Worm (Caenorhabditis elegans) whole organism, late embryonic: Measurements from ENCODE around the gene col-68.

Source experiments
- C08G9.2 ChIP-seq: sonication (generic microtip); optimal IDR thresholded peaks from 2 replicates; lab custom pipeline; 2016; ENCODE audit warnings: mild to moderate bottlenecking, missing genetic modification characterization, moderate library complexity, missing compliant biosample characterization
- C38D4.7 ChIP-seq: fragments of 200-800 bp; sonication (Bioruptor generic); optimal IDR thresholded peaks from 2 replicates; lab custom pipeline; 2018; ENCODE audit warnings: mild to moderate bottlenecking, missing genetic modification characterization, moderate library complexity, missing compliant biosample characterization
- F13H6.1 ChIP-seq: sonication (generic microtip); optimal IDR thresholded peaks from 2 replicates; lab custom pipeline; 2016; ENCODE audit warnings: missing genetic modification characterization, missing compliant biosample characterization
- K02D7.2 ChIP-seq: sonication (generic microtip); optimal IDR thresholded peaks from 2 replicates; lab custom pipeline; 2017; ENCODE audit warnings: mild to moderate bottlenecking, missing genetic modification characterization, missing compliant biosample characterization
- Y22D7AL.16 ChIP-seq: sonication (generic microtip); optimal IDR thresholded peaks from 2 replicates; lab custom pipeline; 2016; ENCODE audit warnings: missing genetic modification characterization, missing compliant biosample characterization
- ceh-14 ChIP-seq: sonication (generic microtip); optimal IDR thresholded peaks from 2 replicates; lab custom pipeline; 2016; ENCODE audit warnings: missing genotype, missing genetic modification characterization, missing compliant biosample characterization
- ceh-2 ChIP-seq: sonication (generic microtip); optimal IDR thresholded peaks from 2 replicates; lab custom pipeline; 2016; ENCODE audit warnings: missing genotype, missing genetic modification characterization, missing compliant biosample characterization
- ceh-31 ChIP-seq: sonication (generic microtip); optimal IDR thresholded peaks from 2 replicates; lab custom pipeline; 2016; ENCODE audit warnings: missing genetic modification characterization, missing compliant biosample characterization
- ceh-34 ChIP-seq: sonication (generic microtip); optimal IDR thresholded peaks from 2 replicates; lab custom pipeline; 2016; ENCODE audit warnings: mild to moderate bottlenecking, missing genetic modification characterization, missing compliant biosample characterization
- ceh-45 ChIP-seq: fragments of 200-800 bp; sonication (Bioruptor generic); IDR thresholded peaks from 2 replicates; pipeline ENCODE4 v1.3.6; 2022; ENCODE audit warnings: missing genetic modification reagents, missing genetic modification characterization, missing compliant biosample characterization
- ceh-48 ChIP-seq: sonication (generic microtip); optimal IDR thresholded peaks from 2 replicates; lab custom pipeline; 2016; ENCODE audit warnings: missing genetic modification characterization, inconsistent platforms, missing compliant biosample characterization
- ceh-6 ChIP-seq: fragments of 200-800 bp; sonication (Bioruptor generic); optimal IDR thresholded peaks from 2 replicates; lab custom pipeline; 2018; ENCODE audit warnings: mild to moderate bottlenecking, missing genetic modification characterization, missing compliant biosample characterization
- ceh-9 ChIP-seq: sonication (generic microtip); optimal IDR thresholded peaks from 2 replicates; lab custom pipeline; 2016; ENCODE audit warnings: mild to moderate bottlenecking, missing genetic modification characterization, inconsistent platforms, missing compliant biosample characterization
- che-1 ChIP-seq: sonication (generic microtip); optimal IDR thresholded peaks from 2 replicates; lab custom pipeline; 2016; ENCODE audit warnings: mild to moderate bottlenecking, missing genetic modification characterization, missing compliant biosample characterization
- elt-4 ChIP-seq: sonication (generic microtip); optimal IDR thresholded peaks from 2 replicates; lab custom pipeline; 2016; ENCODE audit warnings: missing genetic modification characterization, missing compliant biosample characterization
- eyg-1 ChIP-seq: sonication (generic microtip); optimal IDR thresholded peaks from 2 replicates; lab custom pipeline; 2016; ENCODE audit warnings: missing genotype, missing genetic modification characterization, missing compliant biosample characterization
- fkh-10 ChIP-seq: fragments of 150-350 bp; optimal IDR thresholded peaks from 2 replicates; lab custom pipeline; 2014; ENCODE audit warnings: missing biosample characterization, missing genetic modification reagents, missing genetic modification characterization
- hlh-8 ChIP-seq: sonication (generic microtip); optimal IDR thresholded peaks from 2 replicates; lab custom pipeline; 2016; ENCODE audit warnings: missing genotype, missing genetic modification characterization, missing compliant biosample characterization
- lin-11 ChIP-seq: fragments of 200-800 bp; sonication (Bioruptor generic); optimal IDR thresholded peaks from 2 replicates; lab custom pipeline; 2018; ENCODE audit warnings: mild to moderate bottlenecking, missing genetic modification characterization, missing compliant biosample characterization
- mec-3 ChIP-seq: sonication (generic microtip); optimal IDR thresholded peaks from 2 replicates; lab custom pipeline; 2016; ENCODE audit warnings: borderline replicate concordance, missing genetic modification characterization, missing compliant biosample characterization
- nhr-232 ChIP-seq: sonication (generic microtip); optimal IDR thresholded peaks from 2 replicates; lab custom pipeline; 2016; ENCODE audit warnings: missing genetic modification characterization, missing compliant biosample characterization
- npax-4 ChIP-seq: sonication (generic microtip); optimal IDR thresholded peaks from 2 replicates; lab custom pipeline; 2016; ENCODE audit warnings: missing genetic modification characterization, missing compliant biosample characterization
- odd-2 ChIP-seq: sonication (generic microtip); optimal IDR thresholded peaks from 2 replicates; lab custom pipeline; 2017; ENCODE audit warnings: antibody characterized with exemption, mild to moderate bottlenecking, missing genetic modification characterization, missing compliant biosample characterization
- pat-9 ChIP-seq: fragments of 200-800 bp; sonication (Bioruptor generic); optimal IDR thresholded peaks from 2 replicates; lab custom pipeline; 2018; ENCODE audit warnings: mild to moderate bottlenecking, missing genetic modification characterization, moderate library complexity, missing compliant biosample characterization
- pax-1 ChIP-seq: fragments of 150-350 bp; optimal IDR thresholded peaks from 2 replicates; lab custom pipeline; 2014; ENCODE audit warnings: missing biosample characterization, missing genetic modification characterization
- pha-2 ChIP-seq: sonication (generic microtip); optimal IDR thresholded peaks from 2 replicates; lab custom pipeline; 2017; ENCODE audit warnings: mild to moderate bottlenecking, missing genetic modification characterization, missing compliant biosample characterization
- pros-1 ChIP-seq: fragments of 150-350 bp; optimal IDR thresholded peaks from 2 replicates; lab custom pipeline; 2014; ENCODE audit warnings: missing biosample characterization, missing genetic modification reagents, missing genetic modification characterization
- sox-2 ChIP-seq: fragments of 200-800 bp; sonication (Bioruptor generic); IDR thresholded peaks from 2 replicates; pipeline ENCODE4 v1.3.6; 2022; ENCODE audit warnings: missing genetic modification reagents, missing genetic modification characterization, missing compliant biosample characterization
- syd-9 ChIP-seq: sonication (generic microtip); optimal IDR thresholded peaks from 2 replicates; lab custom pipeline; 2016; ENCODE audit warnings: mild to moderate bottlenecking, missing genetic modification characterization, moderate library complexity, missing compliant biosample characterization
- tbx-7 ChIP-seq: sonication (generic microtip); optimal IDR thresholded peaks from 2 replicates; lab custom pipeline; 2016; ENCODE audit warnings: missing genotype, missing genetic modification characterization, missing compliant biosample characterization
- unc-55 ChIP-seq: sonication (generic microtip); optimal IDR thresholded peaks from 2 replicates; lab custom pipeline; 2017; ENCODE audit warnings: missing biosample characterization, missing genetic modification reagents, missing genetic modification characterization
- zip-5 ChIP-seq: sonication (generic microtip); optimal IDR thresholded peaks from 2 replicates; lab custom pipeline; 2016; ENCODE audit warnings: missing genetic modification characterization, missing compliant biosample characterization

col-68 gene

ce11 chrII:128929-129328 lies 24.6 kb downstream of the col-68 start, which contains the start of gene srd-3:
TSS of gene srd-3 (minus strand) at chrII:129029.
- TF ChIP-seq ceh-48 (no peak), C08G9.2 (tag; lab: Kevin White, UChicago) (no peak), ceh-6 (GFP tag; lab: Kevin White, UChicago) (no peak), fkh-10 (GFP tag; lab: Kevin White, UChicago) (no peak), che-1 (tag; lab: Kevin White, UChicago) (no peak)

DNA sequence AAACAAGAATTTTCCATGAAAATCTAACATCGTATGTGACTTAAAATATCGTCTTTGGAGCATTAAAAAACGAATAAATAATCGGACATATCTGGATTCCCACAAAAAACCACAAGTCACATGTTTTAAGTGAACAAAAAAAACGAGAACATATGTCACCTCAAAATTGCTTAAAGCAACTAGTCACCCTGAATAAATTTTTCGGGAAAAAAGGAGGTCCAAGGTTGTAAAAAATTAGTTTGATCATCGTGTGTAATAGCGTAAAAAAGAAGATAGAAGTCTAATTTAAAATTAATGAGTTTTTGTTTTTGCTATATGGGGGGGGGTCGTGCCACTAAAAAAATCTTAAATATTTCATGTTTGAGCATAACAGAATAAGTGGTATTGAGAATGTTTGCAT lies 25.4 kb downstream of the col-68 start:
- TF ChIP-seq sox-2 (GFP tag; lab: Robert Waterston, UW) = no peak
- TF ChIP-seq fkh-10 (GFP tag; lab: Kevin White, UChicago) = no peak
- no peak for TF ChIP-seq eyg-1 (tag; lab: Kevin White, UChicago)
- TF ChIP-seq lin-11 (tag; lab: Kevin White, UChicago) = no peak
- TF ChIP-seq pha-2 (tag; lab: Kevin White, UChicago) = no peak
- TF ChIP-seq ceh-45 = no peak
- TF ChIP-seq unc-55 = no peak
- TF ChIP-seq pax-1 = no peak
- TF ChIP-seq Y22D7AL.16 (tag; lab: Kevin White, UChicago) = no peak
- no peak for TF ChIP-seq K02D7.2

- no peak for TF ChIP-seq ceh-45
- TF ChIP-seq npax-4 (tag; lab: Kevin White, UChicago) = no peak
- TF ChIP-seq hlh-8 = peak; percentile 48
- TF ChIP-seq C08G9.2 (tag; lab: Kevin White, UChicago) = no peak
- TF ChIP-seq ceh-6 (GFP tag; lab: Kevin White, UChicago) = no peak
- no peak for TF ChIP-seq syd-9 (tag; lab: Kevin White, UChicago)
- TF ChIP-seq ceh-2 = no peak
- no peak for TF ChIP-seq mec-3 (tag; lab: Kevin White, UChicago)
- TF ChIP-seq C38D4.7 (GFP tag; lab: Kevin White, UChicago) = no peak
- peak; percentile 89 for TF ChIP-seq unc-55
- TF ChIP-seq Y22D7AL.16 (tag; lab: Kevin White, UChicago) = no peak
Observed at ce11 chrII:133548-134275, 29.4 kb downstream of the col-68 start, which contains the start of gene cwn-1. TSS of gene cwn-1 (minus strand) at chrII:133598.

DNA sequence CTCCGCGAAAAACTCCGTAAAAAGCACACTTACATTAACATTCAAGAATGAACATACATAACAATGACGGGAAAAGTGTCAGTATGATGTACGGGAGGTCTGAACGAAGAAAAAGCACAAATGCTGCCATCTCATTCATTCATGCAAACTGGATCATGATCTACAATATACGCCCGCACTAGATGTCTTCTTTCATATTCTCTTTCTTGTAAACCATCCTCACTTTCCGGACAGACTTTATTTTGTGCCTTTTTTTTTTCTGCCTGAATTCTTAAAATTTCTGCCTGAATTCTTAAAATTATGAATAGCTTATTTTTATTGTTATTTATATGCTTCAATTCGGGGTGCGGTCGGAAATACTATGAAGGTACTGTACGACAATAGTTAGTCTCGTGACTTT lies 30.8 kb downstream of the col-68 start, which contains the start of gene K10B4.1:
Gene K10B4.1, plus strand, starts transcription at position 301 of the 400 bp plus-strand sequence.
- TF ChIP-seq unc-55 (no peak), F13H6.1 (tag; lab: Kevin White, UChicago) (no peak), sox-2 (GFP tag; lab: Robert Waterston, UW) (no peak), pat-9 (tag; lab: Kevin White, UChicago) (no peak), pros-1 (tag; lab: Kevin White, UChicago) (no peak), ceh-34 (tag; lab: Kevin White, UChicago) (no peak), ceh-14 (no peak), nhr-232 (tag; lab: Kevin White, UChicago) (no peak), mec-3 (tag; lab: Kevin White, UChicago) (no peak), tbx-7 (no peak), zip-5 (no peak), ceh-9 (no peak), ceh-31 (tag; lab: Kevin White, UChicago) (no peak), eyg-1 (tag; lab: Kevin White, UChicago) (no peak), elt-4 (no peak)

DNA sequence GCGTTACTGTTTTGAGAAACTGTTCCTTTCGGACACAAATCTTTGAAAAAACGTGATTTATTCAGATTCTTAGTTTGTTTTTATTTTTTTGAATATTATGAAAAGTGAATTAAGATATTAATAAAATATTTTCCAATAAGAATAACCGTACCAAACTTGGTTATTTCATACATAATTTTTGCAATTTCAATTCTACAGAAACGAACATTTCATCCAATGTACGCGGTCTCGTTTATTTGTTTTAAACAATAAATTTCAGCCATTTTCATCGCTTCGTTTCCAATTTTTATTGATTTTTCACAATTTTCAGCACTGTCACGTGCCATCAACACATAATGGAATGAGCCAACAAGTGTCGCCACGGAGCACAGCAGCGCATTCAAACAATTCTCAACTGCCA lies 42.6 kb downstream of the col-68 start, which contains the start of gene T25D3.4:
Gene T25D3.4, plus strand, starts transcription at position 301 of the 400 bp plus-strand sequence.
- TF ChIP-seq odd-2 (tag; lab: Kevin White, UChicago) = no peak
- TF ChIP-seq Y22D7AL.16 (tag; lab: Kevin White, UChicago) = no peak
- TF ChIP-seq K02D7.2 = no peak
- TF ChIP-seq, all 69 proteins: peak for 0
